Worm (Caenorhabditis elegans): Measurements from ENCODE around the gene F44B9.8.

Gene F44B9.8

ce11 chrIII:8051838-8052237 lies 22.4 kb upstream of the F44B9.8 start:
- TF ChIP-seq elt-3 (tag; optimal IDR thresholded peaks at IDR 0.05) (no peak), snpc-4 (tag; optimal IDR thresholded peaks at IDR 0.05) (no peak), fos-1 (tag; optimal IDR thresholded peaks at IDR 0.05) (no peak), ama-1 (optimal IDR thresholded peaks at IDR 0.05) (no peak), eor-1 (tag; optimal IDR thresholded peaks at IDR 0.05) (no peak), nhr-25 (tag; optimal IDR thresholded peaks at IDR 0.05) (no peak), hmg-11 (tag; optimal IDR thresholded peaks at IDR 0.05) (no peak), fkh-10 (GFP tag; optimal IDR thresholded peaks at IDR 0.05) (no peak), nhr-12 (tag; optimal IDR thresholded peaks at IDR 0.05) (no peak), zag-1 (tag; optimal IDR thresholded peaks at IDR 0.05) (no peak), mdl-1 (tag; optimal IDR thresholded peaks at IDR 0.05) (no peak), mml-1 (tag; optimal IDR thresholded peaks at IDR 0.05) (no peak), ceh-16 (tag; optimal IDR thresholded peaks at IDR 0.05) (no peak), nhr-237 (tag; optimal IDR thresholded peaks at IDR 0.05) (no peak), unc-39 (tag; optimal IDR thresholded peaks at IDR 0.05) (no peak), elt-1 (tag; optimal IDR thresholded peaks at IDR 0.05) (no peak)

ce11 chrIII:8050944-8051343 lies 21.5 kb upstream of the F44B9.8 start, which contains the start of gene K12H4.7:
Gene K12H4.7, minus strand, starts transcription at chrIII:8051081.
- TF ChIP-seq nhr-76 (tag; optimal IDR thresholded peaks at IDR 0.05) (no peak), nfya-1 (tag; optimal IDR thresholded peaks at IDR 0.05; ENCODE audit: insufficient read depth) (no peak), pqm-1 (tag; optimal IDR thresholded peaks at IDR 0.05) (peak; percentile 62), elt-1 (tag; optimal IDR thresholded peaks at IDR 0.05) (no peak), ceh-28 (tag; optimal IDR thresholded peaks at IDR 0.05) (no peak), nhr-77 (tag; optimal IDR thresholded peaks at IDR 0.05) (no peak), eor-1 (tag; optimal IDR thresholded peaks at IDR 0.05) (no peak), lin-39 (tag; optimal IDR thresholded peaks at IDR 0.05) (no peak), pha-4 (tag; optimal IDR thresholded peaks at IDR 0.05) (no peak), elt-2 (tag; optimal IDR thresholded peaks at IDR 0.05) (peak; percentile 91), elt-3 (tag; optimal IDR thresholded peaks at IDR 0.05) (no peak), nhr-25 (tag; optimal IDR thresholded peaks at IDR 0.05) (no peak), ceh-9 (tag; optimal IDR thresholded peaks at IDR 0.05) (no peak), egl-27 (tag; optimal IDR thresholded peaks at IDR 0.05) (no peak), ceh-82 (tag; optimal IDR thresholded peaks at IDR 0.05) (no peak), R02D3.7 (tag; optimal IDR thresholded peaks at IDR 0.05) (no peak), skn-1 (tag; optimal IDR thresholded peaks at IDR 0.05) (peak; percentile 67), ztf-11 (tag; optimal IDR thresholded peaks at IDR 0.05) (no peak), fos-1 (tag; optimal IDR thresholded peaks at IDR 0.05) (no peak), daf-12 (tag; optimal IDR thresholded peaks at IDR 0.05) (no peak), mml-1 (tag; optimal IDR thresholded peaks at IDR 0.05) (no peak), nhr-23 (tag; optimal IDR thresholded peaks at IDR 0.05) (no peak)

DNA sequence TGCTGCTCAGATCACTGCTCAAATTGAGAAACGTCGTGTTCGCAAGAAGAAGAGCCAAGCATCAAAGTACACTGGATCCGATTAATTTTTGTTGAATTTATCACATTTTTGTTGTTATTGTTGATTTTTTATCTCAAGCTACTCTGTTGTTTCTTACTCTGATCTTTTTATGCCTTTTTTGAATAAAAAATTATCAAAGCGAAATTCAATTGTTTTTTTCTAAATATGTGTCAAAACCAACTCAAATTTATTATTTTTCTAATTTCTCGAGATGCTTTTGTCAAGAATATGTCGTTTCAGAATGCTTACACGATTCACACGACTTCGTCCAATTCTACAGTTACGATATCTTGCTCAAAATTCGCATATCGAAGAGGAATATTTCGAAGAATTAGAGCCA lies 18.0 kb upstream of the F44B9.8 start, which contains the start of gene K12H4.2:
Gene K12H4.2, plus strand, starts transcription at position 301 of the 400 bp plus-strand sequence.
- TF ChIP-seq lsy-12 (tag; optimal IDR thresholded peaks at IDR 0.05) = no peak
- no peak for TF ChIP-seq lin-39 (tag; optimal IDR thresholded peaks at IDR 0.05)
- TF ChIP-seq mml-1 (tag; optimal IDR thresholded peaks at IDR 0.05) = no peak
- TF ChIP-seq lin-15B (tag; optimal IDR thresholded peaks at IDR 0.05) = no peak
- TF ChIP-seq aly-2 (tag; optimal IDR thresholded peaks at IDR 0.05) = no peak
- no peak for TF ChIP-seq nhr-11 (tag; optimal IDR thresholded peaks at IDR 0.05)
- TF ChIP-seq nhr-28 (tag; optimal IDR thresholded peaks at IDR 0.05) = no peak
- no peak for TF ChIP-seq egl-5 (tag; optimal IDR thresholded peaks at IDR 0.05)
- TF ChIP-seq elt-3 (tag; optimal IDR thresholded peaks at IDR 0.05) = no peak
- no peak for TF ChIP-seq nhr-25 (tag; optimal IDR thresholded peaks at IDR 0.05)
- no peak for TF ChIP-seq fkh-10 (GFP tag; optimal IDR thresholded peaks at IDR 0.05)
- TF ChIP-seq mdl-1 (tag; optimal IDR thresholded peaks at IDR 0.05) = no peak
- TF ChIP-seq R02D3.7 (tag; optimal IDR thresholded peaks at IDR 0.05) = no peak
- no peak for TF ChIP-seq egl-27 (tag; optimal IDR thresholded peaks at IDR 0.05)
- no peak for TF ChIP-seq ztf-4 (tag; optimal IDR thresholded peaks at IDR 0.05)
- TF ChIP-seq fkh-2 (tag; optimal IDR thresholded peaks at IDR 0.05) = no peak
- TF ChIP-seq ZK546.5 (tag; optimal IDR thresholded peaks at IDR 0.05) = no peak
- no peak for TF ChIP-seq elt-2 (tag; optimal IDR thresholded peaks at IDR 0.05)
- no peak for TF ChIP-seq tbx-2 (tag; optimal IDR thresholded peaks at IDR 0.05)
- no peak for TF ChIP-seq unc-39 (tag; optimal IDR thresholded peaks at IDR 0.05)
